Fruit fly (Drosophila melanogaster) Kc167 (cell line): ENCODE measurements around the gene CG11594.

Source experiments
- Myc ChIP-seq: fragments of >200 bp; optimal IDR thresholded peaks from 2 replicates; lab custom pipeline; 2017; ENCODE audit warnings: missing external identifiers
- Sin3A ChIP-seq: fragments of >200 bp; optimal IDR thresholded peaks from 2 replicates; lab custom pipeline; 2018; ENCODE audit warnings: missing external identifiers
- h ChIP-seq: fragments of >200 bp; optimal IDR thresholded peaks from 3 replicates; lab custom pipeline; 2018; ENCODE audit warnings: missing external identifiers
- insv ChIP-seq: fragments of >200 bp; optimal IDR thresholded peaks from 3 replicates; lab custom pipeline; 2018; ENCODE audit warnings: missing external identifiers
- psq ChIP-seq: fragments of >200 bp; optimal IDR thresholded peaks from 2 replicates; lab custom pipeline; 2017; ENCODE audit warnings: missing external identifiers
- ttk ChIP-seq: sonication (Bioruptor generic); optimal IDR thresholded peaks from 2 replicates; lab custom pipeline; 2017; ENCODE audit warnings: missing external identifiers

Gene CG11594

dm6 chr3L:4025738-4026505 lies at the start of gene CG11594:
Gene CG11594, minus strand, starts transcription at chr3L:4026011.
- no peak for TF ChIP-seq Sin3A (lab: Kevin White, UChicago)
- TF ChIP-seq ttk (lab: Kevin White, UChicago): no peak
- no peak for TF ChIP-seq insv (lab: Kevin White, UChicago)
- TF ChIP-seq Myc (lab: Kevin White, UChicago): no peak
- no peak for TF ChIP-seq psq (lab: Kevin White, UChicago)
- TF ChIP-seq h: no peak

dm6 chr3L:4073755-4074154 lies 47.9 kb upstream of the CG11594 start, which contains the start of gene Faa:
Gene Faa, minus strand, starts transcription at chr3L:4073954.
- TF ChIP-seq psq (lab: Kevin White, UChicago): no peak
- TF ChIP-seq insv (lab: Kevin White, UChicago): no peak
- no peak for TF ChIP-seq Sin3A (lab: Kevin White, UChicago)
- TF ChIP-seq ttk (lab: Kevin White, UChicago): no peak
- no peak for TF ChIP-seq h
- no peak for TF ChIP-seq Myc (lab: Kevin White, UChicago)

- no peak for TF ChIP-seq Myc (lab: Kevin White, UChicago)
- TF ChIP-seq h: no peak
- TF ChIP-seq Sin3A (lab: Kevin White, UChicago): no peak
- TF ChIP-seq insv (lab: Kevin White, UChicago): no peak
- TF ChIP-seq ttk (lab: Kevin White, UChicago): no peak
- no peak for TF ChIP-seq psq (lab: Kevin White, UChicago)
These were observed 46.9 kb upstream of the CG11594 start for dm6 chr3L:4072717-4073116.

dm6 chr3L:4071561-4072049 lies 45.8 kb upstream of the CG11594 start, which contains the start of gene wit:
Gene wit, minus strand, starts transcription at chr3L:4071717.
- TF ChIP-seq psq (lab: Kevin White, UChicago) (no peak), Myc (lab: Kevin White, UChicago) (no peak), h (no peak)

DNA sequence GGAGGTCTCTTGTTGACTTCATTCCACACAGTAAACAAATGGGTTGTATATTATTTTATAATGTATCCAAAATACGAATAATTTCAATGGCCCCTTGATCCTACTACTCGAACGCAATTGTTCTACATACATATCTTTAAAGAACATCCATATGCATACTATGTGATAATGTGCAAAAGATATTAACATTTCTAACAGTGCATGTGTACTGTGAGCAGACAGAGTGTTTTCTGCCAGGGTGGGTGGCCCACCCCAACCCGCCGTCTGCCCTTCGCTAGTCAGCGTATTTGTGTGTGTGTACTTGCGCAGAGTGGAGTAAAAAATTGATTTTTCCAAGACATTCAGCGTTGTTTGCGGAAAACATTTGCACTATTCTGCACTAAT lies 45.2 kb upstream of the CG11594 start:
- TF ChIP-seq psq (lab: Kevin White, UChicago): no peak
- TF ChIP-seq insv (lab: Kevin White, UChicago): no peak
- TF ChIP-seq Sin3A (lab: Kevin White, UChicago): no peak
- TF ChIP-seq ttk (lab: Kevin White, UChicago): no peak
- no peak for TF ChIP-seq h
- no peak for TF ChIP-seq Myc (lab: Kevin White, UChicago)

DNA sequence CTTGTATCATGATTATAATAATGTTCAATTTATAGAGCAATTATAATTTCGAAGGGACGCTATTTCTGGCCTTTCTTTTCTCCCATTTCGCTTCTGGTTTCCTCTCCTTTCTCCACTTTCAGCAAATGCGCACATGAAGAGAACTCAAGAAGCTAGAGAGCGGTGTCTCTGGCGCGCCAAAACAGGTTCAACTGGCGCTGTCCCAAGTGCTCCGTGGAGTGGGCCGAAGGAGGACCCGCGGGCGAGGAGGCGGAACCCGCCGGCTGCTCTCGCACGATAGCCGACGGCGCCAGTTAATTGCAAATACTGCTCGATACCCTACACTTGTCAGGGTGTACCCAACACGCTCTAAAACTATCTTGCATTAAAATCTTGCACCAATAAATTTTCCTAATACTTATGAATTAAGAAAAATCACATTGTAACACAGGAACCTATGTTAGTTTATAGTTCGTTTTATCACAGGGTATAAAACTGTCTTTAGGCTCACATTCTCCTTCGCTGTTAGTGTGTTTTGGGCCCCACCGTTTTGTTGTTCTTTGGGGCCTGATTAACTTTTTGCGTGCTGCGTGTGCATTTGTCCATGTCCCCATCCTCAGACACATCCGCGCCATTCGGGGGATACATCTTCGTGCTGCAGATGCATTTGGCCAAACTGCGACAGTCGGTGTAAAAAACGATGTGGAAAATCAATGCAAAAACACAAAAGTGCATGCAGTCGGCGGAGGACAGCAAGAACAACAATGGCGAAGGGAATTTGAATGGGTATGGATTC lies 44.6 kb upstream of the CG11594 start:
- TF ChIP-seq psq (lab: Kevin White, UChicago) (no peak), h (no peak), ttk (lab: Kevin White, UChicago) (no peak), Sin3A (lab: Kevin White, UChicago) (no peak), Myc (lab: Kevin White, UChicago) (no peak), insv (lab: Kevin White, UChicago) (no peak)

- TF ChIP-seq Sin3A (lab: Kevin White, UChicago) (no peak), h (no peak), Myc (lab: Kevin White, UChicago) (no peak), ttk (lab: Kevin White, UChicago) (no peak)
These were observed 43.3 kb upstream of the CG11594 start, which contains the start of gene CG32259 for dm6 chr3L:4069069-4069468. Gene CG32259, plus strand, starts transcription at chr3L:4069369.

DNA sequence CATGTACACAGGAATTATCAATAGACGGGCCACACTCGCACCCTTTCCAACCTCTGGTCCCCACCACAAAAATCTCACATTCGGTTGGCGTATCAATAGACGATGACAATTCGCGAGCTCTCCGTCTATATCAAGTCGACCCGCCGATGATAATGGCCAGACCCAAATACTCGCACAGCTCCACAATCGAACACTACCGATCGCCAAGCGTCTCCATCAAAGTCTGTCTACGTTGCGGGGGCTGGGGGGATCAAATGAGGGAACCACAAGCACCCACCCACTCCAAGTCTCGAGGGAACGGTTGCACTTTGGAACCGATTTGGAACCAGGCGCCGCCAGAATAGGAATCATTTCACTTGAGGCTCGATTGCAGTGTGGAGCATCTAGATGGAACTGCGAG lies 42.6 kb upstream of the CG11594 start:
- TF ChIP-seq ttk (lab: Kevin White, UChicago) (no peak), h (no peak), Sin3A (lab: Kevin White, UChicago) (no peak), Myc (lab: Kevin White, UChicago) (no peak), insv (lab: Kevin White, UChicago) (no peak), psq (lab: Kevin White, UChicago) (no peak)

dm6 chr3L:4061921-4062474 lies 36.2 kb upstream of the CG11594 start, which contains the start of gene dib:
Gene dib, plus strand, starts transcription at chr3L:4062292.
- no peak for TF ChIP-seq insv (lab: Kevin White, UChicago)
- TF ChIP-seq ttk (lab: Kevin White, UChicago): no peak
- TF ChIP-seq psq (lab: Kevin White, UChicago): no peak
- TF ChIP-seq Sin3A (lab: Kevin White, UChicago): no peak
- TF ChIP-seq h: no peak
- no peak for TF ChIP-seq Myc (lab: Kevin White, UChicago)

DNA sequence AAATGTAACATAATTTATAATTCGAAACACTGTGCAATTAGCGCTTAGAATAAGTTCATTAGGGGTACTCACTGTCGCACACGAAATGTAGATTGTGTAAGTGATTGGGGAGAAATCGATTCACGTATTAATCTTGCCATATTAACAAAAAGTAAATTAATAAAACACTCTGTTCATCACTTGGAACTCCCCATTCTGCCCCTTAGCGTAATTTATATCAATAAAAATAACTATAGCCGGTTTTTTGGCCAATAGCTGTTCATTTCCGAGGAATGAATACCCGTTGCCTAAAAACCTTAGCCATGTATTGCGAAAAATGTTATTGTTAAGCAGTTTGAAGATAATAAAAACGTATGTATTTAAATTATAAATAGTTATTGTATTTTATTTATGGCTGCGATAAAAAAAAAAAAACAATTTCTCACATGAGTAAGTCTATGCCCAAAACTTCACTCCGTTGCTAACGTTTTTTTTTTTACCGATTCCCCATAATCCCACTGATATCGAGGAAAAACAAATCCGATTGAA lies 33.5 kb upstream of the CG11594 start, which contains the start of gene Ugt305A1:
Gene Ugt305A1, plus strand, starts transcription at position 478 of the 528 bp plus-strand sequence.
- TF ChIP-seq Myc (lab: Kevin White, UChicago) (no peak), psq (lab: Kevin White, UChicago) (no peak)

dm6 chr3L:4056812-4057211 lies 31.0 kb upstream of the CG11594 start:
- TF ChIP-seq psq (lab: Kevin White, UChicago) (no peak), h (no peak), Myc (lab: Kevin White, UChicago) (no peak), ttk (lab: Kevin White, UChicago) (no peak)
